Worm (Caenorhabditis elegans): ENCODE measurements around the gene rec-8.

ce11 chrIV:13330547-13330946 lies 22.4 kb downstream of the rec-8 start:
- no peak for TF ChIP-seq snpc-4 (tag; optimal IDR thresholded peaks at IDR 0.05)
- no peak for TF ChIP-seq fos-1 (tag; optimal IDR thresholded peaks at IDR 0.05)
- no peak for TF ChIP-seq nhr-11 (tag; optimal IDR thresholded peaks at IDR 0.05)
- no peak for TF ChIP-seq zag-1 (tag; optimal IDR thresholded peaks at IDR 0.05)
- TF ChIP-seq unc-39 (tag; optimal IDR thresholded peaks at IDR 0.05), result no peak
- TF ChIP-seq ceh-82 (tag; optimal IDR thresholded peaks at IDR 0.05), result no peak
- TF ChIP-seq ztf-1 (GFP tag; conservative IDR thresholded peaks at IDR 0.05), result no peak
- no peak for TF ChIP-seq elt-3 (tag; optimal IDR thresholded peaks at IDR 0.05)
- no peak for TF ChIP-seq mbf-1 (tag; optimal IDR thresholded peaks at IDR 0.05)
- no peak for TF ChIP-seq lin-11 (tag; optimal IDR thresholded peaks at IDR 0.05)
- no peak for TF ChIP-seq lin-39 (tag; optimal IDR thresholded peaks at IDR 0.05)
- TF ChIP-seq sma-3 (GFP tag; optimal IDR thresholded peaks at IDR 0.05), result no peak
- TF ChIP-seq aly-2 (tag; optimal IDR thresholded peaks at IDR 0.05), result no peak
- no peak for TF ChIP-seq ztf-11 (tag; optimal IDR thresholded peaks at IDR 0.05)
